Worm (Caenorhabditis elegans) whole organism, L2 larva: ENCODE results near the gene T24C12.1.

Experiments
- ama-1 ChIP-seq: fragments of 150-350 bp; optimal IDR thresholded peaks from 2 replicates; lab custom pipeline; 2018; ENCODE audit warnings: inconsistent platforms
- ceh-82 ChIP-seq: fragments of 150-350 bp; optimal IDR thresholded peaks from 2 replicates; lab custom pipeline; 2014; ENCODE audit warnings: missing biosample characterization, missing genetic modification characterization
- fos-1 ChIP-seq: fragments of 150-350 bp; optimal IDR thresholded peaks from 2 replicates; lab custom pipeline; 2014; ENCODE audit warnings: missing biosample characterization, missing genetic modification characterization
- lin-39 ChIP-seq: fragments of 150-350 bp; optimal IDR thresholded peaks from 2 replicates; lab custom pipeline; 2014; ENCODE audit warnings: missing biosample characterization, missing genetic modification reagents, missing genetic modification characterization
- lsy-2 ChIP-seq, 2 experiments: fragments of 150-350 bp in 1 of 2; sonication (generic microtip) in 1 of 2; optimal IDR thresholded peaks; 2 replicates each; lab custom pipeline; 2014 to 2017; ENCODE audit warnings: missing biosample characterization in 2 of 2, missing genetic modification characterization in 2 of 2
- mbf-1 ChIP-seq: sonication (generic microtip); optimal IDR thresholded peaks from 2 replicates; lab custom pipeline; 2017; ENCODE audit warnings: missing biosample characterization, missing genetic modification characterization
- nhr-23 ChIP-seq: fragments of 150-350 bp; optimal IDR thresholded peaks from 2 replicates; lab custom pipeline; 2014; ENCODE audit warnings: missing biosample characterization, missing genetic modification reagents, missing genetic modification characterization
- nhr-25 ChIP-seq: fragments of 150-350 bp; sonication (generic microtip); optimal IDR thresholded peaks from 3 replicates; lab custom pipeline; 2014; ENCODE audit warnings: missing biosample characterization, missing genetic modification characterization
- unc-62 ChIP-seq: fragments of 150-350 bp; optimal IDR thresholded peaks from 2 replicates; lab custom pipeline; 2014; ENCODE audit warnings: missing biosample characterization, missing genetic modification reagents, missing genetic modification characterization
- zag-1 ChIP-seq: fragments of 150-350 bp; optimal IDR thresholded peaks from 2 replicates; lab custom pipeline; 2014; ENCODE audit warnings: missing biosample characterization, missing genetic modification characterization
- ztf-4 ChIP-seq: fragments of 150-350 bp; optimal IDR thresholded peaks from 2 replicates; lab custom pipeline; 2014; ENCODE audit warnings: missing biosample characterization, missing genetic modification characterization

DNA sequence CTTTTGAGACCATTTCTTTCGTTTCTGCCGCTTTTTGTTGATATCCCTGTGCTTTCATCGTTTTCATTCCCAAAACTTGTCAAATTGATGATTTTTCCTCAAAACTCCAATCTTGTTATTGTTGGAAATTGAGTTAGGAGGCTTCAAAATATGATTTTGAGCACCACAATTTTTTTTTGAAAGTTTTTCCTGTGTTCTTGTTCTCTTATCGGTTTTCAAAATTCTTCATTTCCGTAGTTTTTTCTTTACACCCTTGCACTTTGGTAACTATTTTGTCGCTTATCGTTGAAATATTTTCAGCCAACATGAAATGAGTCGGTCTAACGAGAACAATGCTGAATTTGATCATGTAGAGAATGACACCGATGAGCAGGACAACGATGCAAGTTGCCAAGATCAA lies 18.7 kb upstream of the T24C12.1 start, which contains the start of gene F48B9.1:
- TF ChIP-seq nhr-25 = no peak
- TF ChIP-seq mbf-1 (tag; lab: Kevin White, UChicago) = no peak
- no peak for TF ChIP-seq lsy-2 (tag; optimal IDR thresholded peaks at IDR 0.05; lab: Kevin White, UChicago)
- no peak for TF ChIP-seq fos-1 (tag; lab: Kevin White, UChicago)
- no peak for TF ChIP-seq nhr-23 (tag; lab: Kevin White, UChicago)
- TF ChIP-seq ama-1 (lab: Kevin White, UChicago) = no peak
- TF ChIP-seq ztf-4 (tag; lab: Kevin White, UChicago) = no peak
- no peak for TF ChIP-seq ceh-82 (tag; lab: Kevin White, UChicago)
- no peak for TF ChIP-seq lin-39 (tag; lab: Kevin White, UChicago)
- no peak for TF ChIP-seq unc-62 (GFP tag; lab: Kevin White, UChicago)
- TF ChIP-seq zag-1 (tag; lab: Kevin White, UChicago) = no peak
